Worm (Caenorhabditis elegans) whole organism, midembryonic: ENCODE results near the gene dlst-1.

Experiments
- T22C8.4 ChIP-seq: fragments of 200-800 bp; sonication (Bioruptor generic); IDR thresholded peaks from 2 replicates; pipeline ENCODE4 v1.3.6; 2022; ENCODE audit warnings: missing genetic modification characterization, missing compliant biosample characterization
- cog-1 ChIP-seq: sonication (generic microtip); optimal IDR thresholded peaks from 2 replicates; lab custom pipeline; 2016; ENCODE audit warnings: missing genetic modification characterization, missing compliant biosample characterization
- flt-1 ChIP-seq: fragments of 200-800 bp; sonication (Bioruptor generic); IDR thresholded peaks from 2 replicates; pipeline ENCODE4 v1.3.6; 2022; ENCODE audit warnings: missing genetic modification characterization, missing compliant biosample characterization
- klf-2 ChIP-seq: fragments of 200-800 bp; sonication (Bioruptor generic); conservative IDR thresholded peaks from 2 replicates; pipeline ENCODE4 v1.3.6; 2022; ENCODE audit warnings: missing genetic modification reagents, missing genetic modification characterization, missing compliant biosample characterization
- ztf-23 ChIP-seq: fragments of 200-800 bp; sonication (Bioruptor generic); IDR thresholded peaks from 2 replicates; pipeline ENCODE4 v1.3.6; 2022; ENCODE audit warnings: missing genetic modification reagents, missing genetic modification characterization, missing compliant biosample characterization
- ztf-29 ChIP-seq: fragments of 200-800 bp; sonication (Bioruptor generic); IDR thresholded peaks from 2 replicates; pipeline ENCODE4 v1.3.6; 2022; ENCODE audit warnings: missing genetic modification reagents, missing genetic modification characterization, missing compliant biosample characterization

ce11 chrV:6722378-6722777, 13.5 kb upstream of the dlst-1 start, which contains the start of gene ZC487.2:
- TF ChIP-seq flt-1 (GFP tag; lab: Robert Waterston, UW) (no peak), ztf-23 (no peak), ztf-29 (no peak), klf-2 (GFP tag; lab: Robert Waterston, UW) (no peak), T22C8.4 (GFP tag; lab: Robert Waterston, UW) (no peak), cog-1 (tag; lab: Kevin White, UChicago) (no peak)
